Worm (Caenorhabditis elegans) whole organism, late embryonic: ENCODE data around the gene srz-104.
"Not testable (repeated sequence)": the region's sequence is repeated elsewhere in the genome, so short reads cannot be mapped to it uniquely, and the experiment has no call there.

Source experiments
- C08G9.2 ChIP-seq: sonication (generic microtip); optimal IDR thresholded peaks from 2 replicates; lab custom pipeline; 2016; ENCODE audit warnings: mild to moderate bottlenecking, missing genetic modification characterization, moderate library complexity, missing compliant biosample characterization
- K02D7.2 ChIP-seq: sonication (generic microtip); optimal IDR thresholded peaks from 2 replicates; lab custom pipeline; 2017; ENCODE audit warnings: mild to moderate bottlenecking, missing genetic modification characterization, missing compliant biosample characterization
- Y22D7AL.16 ChIP-seq: sonication (generic microtip); optimal IDR thresholded peaks from 2 replicates; lab custom pipeline; 2016; ENCODE audit warnings: missing genetic modification characterization, missing compliant biosample characterization
- ahr-1 ChIP-seq: sonication (generic microtip); optimal IDR thresholded peaks from 2 replicates; lab custom pipeline; 2016; ENCODE audit warnings: missing genetic modification characterization, missing compliant biosample characterization
- ceh-18 ChIP-seq: sonication (generic microtip); optimal IDR thresholded peaks from 2 replicates; lab custom pipeline; 2016; ENCODE audit warnings: missing genetic modification characterization, missing compliant biosample characterization
- ceh-19 ChIP-seq: fragments of 200-800 bp; sonication (Bioruptor generic); optimal IDR thresholded peaks from 2 replicates; lab custom pipeline; 2018; ENCODE audit warnings: mild to moderate bottlenecking, missing genetic modification characterization, missing compliant biosample characterization
- ceh-2 ChIP-seq: sonication (generic microtip); optimal IDR thresholded peaks from 2 replicates; lab custom pipeline; 2016; ENCODE audit warnings: missing genotype, missing genetic modification characterization, missing compliant biosample characterization
- ceh-31 ChIP-seq: sonication (generic microtip); optimal IDR thresholded peaks from 2 replicates; lab custom pipeline; 2016; ENCODE audit warnings: missing genetic modification characterization, missing compliant biosample characterization
- ceh-45 ChIP-seq: fragments of 200-800 bp; sonication (Bioruptor generic); IDR thresholded peaks from 2 replicates; pipeline ENCODE4 v1.3.6; 2022; ENCODE audit warnings: missing genetic modification reagents, missing genetic modification characterization, missing compliant biosample characterization
- ceh-48 ChIP-seq: sonication (generic microtip); optimal IDR thresholded peaks from 2 replicates; lab custom pipeline; 2016; ENCODE audit warnings: missing genetic modification characterization, inconsistent platforms, missing compliant biosample characterization
- ceh-6 ChIP-seq: fragments of 200-800 bp; sonication (Bioruptor generic); optimal IDR thresholded peaks from 2 replicates; lab custom pipeline; 2018; ENCODE audit warnings: mild to moderate bottlenecking, missing genetic modification characterization, missing compliant biosample characterization
- che-1 ChIP-seq: sonication (generic microtip); optimal IDR thresholded peaks from 2 replicates; lab custom pipeline; 2016; ENCODE audit warnings: mild to moderate bottlenecking, missing genetic modification characterization, missing compliant biosample characterization
- dmd-4 ChIP-seq: sonication (generic microtip); optimal IDR thresholded peaks from 2 replicates; lab custom pipeline; 2016; ENCODE audit warnings: borderline replicate concordance, missing genetic modification characterization, missing compliant biosample characterization
- dve-1 ChIP-seq: sonication (generic microtip); optimal IDR thresholded peaks from 2 replicates; lab custom pipeline; 2017; ENCODE audit warnings: antibody characterized with exemption, mild to moderate bottlenecking, missing genetic modification characterization, missing compliant biosample characterization
- elt-2 ChIP-seq: sonication (generic microtip); optimal IDR thresholded peaks from 2 replicates; lab custom pipeline; 2016; ENCODE audit warnings: missing genetic modification reagents, missing genetic modification characterization, missing compliant biosample characterization
- elt-4 ChIP-seq: sonication (generic microtip); optimal IDR thresholded peaks from 2 replicates; lab custom pipeline; 2016; ENCODE audit warnings: missing genetic modification characterization, missing compliant biosample characterization
- hlh-13 ChIP-seq: fragments of 200-800 bp; sonication (Bioruptor generic); optimal IDR thresholded peaks from 2 replicates; lab custom pipeline; 2018; ENCODE audit warnings: mild to moderate bottlenecking, missing genetic modification characterization, missing compliant biosample characterization
- hlh-15 ChIP-seq: sonication (generic microtip); optimal IDR thresholded peaks from 2 replicates; lab custom pipeline; 2016; ENCODE audit warnings: missing genetic modification characterization, missing compliant biosample characterization
- hlh-6 ChIP-seq: sonication (generic microtip); optimal IDR thresholded peaks from 2 replicates; lab custom pipeline; 2016; ENCODE audit warnings: missing genotype, missing genetic modification characterization, missing compliant biosample characterization
- lin-11 ChIP-seq: fragments of 200-800 bp; sonication (Bioruptor generic); optimal IDR thresholded peaks from 2 replicates; lab custom pipeline; 2018; ENCODE audit warnings: mild to moderate bottlenecking, missing genetic modification characterization, missing compliant biosample characterization
- madf-2 ChIP-seq: sonication (generic microtip); optimal IDR thresholded peaks from 2 replicates; lab custom pipeline; 2017; ENCODE audit warnings: missing genetic modification characterization, missing compliant biosample characterization
- nfya-1 ChIP-seq: sonication (generic microtip); optimal IDR thresholded peaks from 2 replicates; lab custom pipeline; 2017; ENCODE audit warnings: missing genetic modification characterization, mild to moderate bottlenecking, missing compliant biosample characterization, antibody characterized with exemption, moderate library complexity
- nhr-11 ChIP-seq: fragments of 150-350 bp; optimal IDR thresholded peaks from 2 replicates; lab custom pipeline; 2014; ENCODE audit warnings: missing biosample characterization, missing genetic modification characterization
- odd-2 ChIP-seq: sonication (generic microtip); optimal IDR thresholded peaks from 2 replicates; lab custom pipeline; 2017; ENCODE audit warnings: antibody characterized with exemption, mild to moderate bottlenecking, missing genetic modification characterization, missing compliant biosample characterization
- pag-3 ChIP-seq: sonication (generic microtip); optimal IDR thresholded peaks from 2 replicates; lab custom pipeline; 2016; ENCODE audit warnings: missing compliant biosample characterization, missing genetic modification characterization, borderline replicate concordance
- pat-9 ChIP-seq: fragments of 200-800 bp; sonication (Bioruptor generic); optimal IDR thresholded peaks from 2 replicates; lab custom pipeline; 2018; ENCODE audit warnings: mild to moderate bottlenecking, missing genetic modification characterization, moderate library complexity, missing compliant biosample characterization
- ref-2 ChIP-seq: sonication (generic microtip); optimal IDR thresholded peaks from 2 replicates; lab custom pipeline; 2016; ENCODE audit warnings: missing genetic modification characterization, missing compliant biosample characterization
- rnt-1 ChIP-seq: sonication (generic microtip); optimal IDR thresholded peaks from 2 replicates; lab custom pipeline; 2016; ENCODE audit warnings: missing genetic modification characterization, missing compliant biosample characterization
- tbx-2 ChIP-seq: sonication (generic microtip); optimal IDR thresholded peaks from 2 replicates; lab custom pipeline; 2016; ENCODE audit warnings: missing genetic modification characterization, missing compliant biosample characterization
- ttx-3 ChIP-seq: sonication (generic microtip); optimal IDR thresholded peaks from 2 replicates; lab custom pipeline; 2016; ENCODE audit warnings: missing genetic modification reagents, missing genetic modification characterization, missing compliant biosample characterization
- unc-3 ChIP-seq, 2 experiments: fragments of 200-800 bp in 1 of 2; sonication (Bioruptor generic) in 1 of 2; sonication (generic microtip) in 1 of 2; conservative IDR thresholded peaks in 1 of 2; optimal IDR thresholded peaks in 1 of 2; 2 replicates each; pipeline versions ENCODE4 v1.3.6 to Lab custom; 2016 to 2022; ENCODE audit warnings: missing compliant biosample characterization in 2 of 2, missing genetic modification characterization in 2 of 2, missing genetic modification reagents in 1 of 2
- unc-42 ChIP-seq: sonication (generic microtip); optimal IDR thresholded peaks from 2 replicates; lab custom pipeline; 2016; ENCODE audit warnings: missing genotype, missing genetic modification characterization, missing compliant biosample characterization
- unc-55 ChIP-seq: sonication (generic microtip); optimal IDR thresholded peaks from 2 replicates; lab custom pipeline; 2017; ENCODE audit warnings: missing biosample characterization, missing genetic modification reagents, missing genetic modification characterization
- unc-86 ChIP-seq: sonication (generic microtip); optimal IDR thresholded peaks from 2 replicates; lab custom pipeline; 2016; ENCODE audit warnings: missing genetic modification characterization, missing compliant biosample characterization

srz-104 gene

ce11 chrIV:16290745-16291144, 32.7 kb upstream of the srz-104 start, which contains the start of gene srz-75:
Gene srz-75 (minus strand): TSS chrIV:16290845.
- TF ChIP-seq Y22D7AL.16 (tag; lab: Kevin White, UChicago) (no peak), lin-11 (tag; lab: Kevin White, UChicago) (no peak), rnt-1 (tag; lab: Kevin White, UChicago) (no peak), hlh-6 (tag; lab: Kevin White, UChicago) (no peak), hlh-13 (GFP tag; lab: Kevin White, UChicago) (no peak), che-1 (tag; lab: Kevin White, UChicago) (no peak), dmd-4 (tag; lab: Kevin White, UChicago) (no peak), pag-3 (tag; lab: Kevin White, UChicago) (no peak), ahr-1 (no peak), ceh-18 (tag; lab: Kevin White, UChicago) (no peak), ceh-45 (GFP tag; lab: Robert Waterston, UW) (no peak), unc-55 (GFP tag; lab: Kevin White, UChicago) (no peak), hlh-15 (tag; lab: Kevin White, UChicago) (no peak), ceh-2 (no peak), dve-1 (no peak), unc-3 (GFP tag; conservative IDR thresholded peaks at IDR 0.05; lab: Robert Waterston, UW) (no peak), unc-3 (tag; optimal IDR thresholded peaks at IDR 0.05; lab: Kevin White, UChicago) (no peak), madf-2 (tag; lab: Kevin White, UChicago) (no peak)

- TF ChIP-seq lin-11 (tag; lab: Kevin White, UChicago) (no peak), elt-2 (peak; percentile 37)
- TF ChIP-seq, all 69 proteins: peak for 1
Observed at ce11 chrIV:16293889-16294288, 29.6 kb upstream of the srz-104 start.

DNA sequence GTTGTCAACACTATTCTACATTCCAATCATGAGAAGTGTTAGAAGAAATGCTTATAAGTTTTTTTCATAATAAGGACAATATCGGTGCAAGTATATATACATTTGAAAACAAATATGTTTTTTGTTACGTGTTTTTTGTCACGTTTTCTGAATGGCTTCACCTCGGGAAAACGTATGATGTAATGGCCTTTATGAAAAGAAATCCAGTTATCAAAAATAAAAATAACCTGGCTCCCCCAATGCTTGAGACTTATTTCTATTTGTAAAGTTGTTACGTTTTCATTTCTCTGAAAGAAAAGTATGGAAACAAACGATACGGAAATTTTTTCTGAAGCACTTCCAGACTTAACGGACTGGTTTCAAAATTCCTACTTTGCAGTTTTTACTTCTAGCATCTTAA, 24.6 kb upstream of the srz-104 start, which contains the start of gene srz-72:
srz-72 (plus strand) TSS at position 301 of the 400 bp plus-strand sequence.
- TF ChIP-seq ttx-3 (tag; lab: Kevin White, UChicago) (no peak), unc-86 (tag; lab: Kevin White, UChicago) (no peak), ceh-6 (GFP tag; lab: Kevin White, UChicago) (no peak), ceh-48 (tag; lab: Kevin White, UChicago) (no peak), dmd-4 (tag; lab: Kevin White, UChicago) (no peak), unc-42 (tag; lab: Kevin White, UChicago) (no peak), madf-2 (tag; lab: Kevin White, UChicago) (no peak), ceh-19 (GFP tag; lab: Kevin White, UChicago) (no peak), nhr-11 (no peak), C08G9.2 (tag; lab: Kevin White, UChicago) (no peak), ref-2 (no peak), tbx-2 (tag; lab: Kevin White, UChicago) (no peak), ceh-31 (no peak)

DNA sequence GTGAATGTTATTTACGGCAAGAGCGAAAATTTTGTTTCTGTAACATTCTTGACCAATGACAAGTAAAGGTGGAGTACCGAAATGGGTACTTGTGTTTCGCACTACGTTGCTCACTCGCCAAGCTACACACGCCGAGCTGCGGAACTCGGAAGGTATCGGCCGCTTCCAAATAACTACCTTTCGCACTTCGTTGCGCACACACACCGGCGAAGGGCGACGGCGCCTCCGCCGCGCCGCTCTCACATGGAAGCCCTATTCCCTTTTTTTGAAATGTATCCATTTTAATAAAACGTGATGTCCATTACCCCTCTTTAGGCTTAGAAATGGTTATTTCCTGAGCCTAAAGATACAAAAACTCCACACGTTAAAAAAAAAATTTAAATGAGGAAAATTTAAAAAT, 16.6 kb upstream of the srz-104 start:
- TF ChIP-seq K02D7.2 (tag; lab: Kevin White, UChicago), result no peak
- TF ChIP-seq nfya-1, result no peak
- no peak for TF ChIP-seq elt-4

ce11 chrIV:16307925-16308324, 15.5 kb upstream of the srz-104 start, which contains the start of gene rac-2:
Gene rac-2 (plus strand): TSS chrIV:16308225.
- not testable (repeated sequence) for TF ChIP-seq pat-9; unc-86 (tag; lab: Kevin White, UChicago); odd-2 (tag; lab: Kevin White, UChicago)
- TF ChIP-seq, all 69 proteins: peak for 0; not testable (repeated sequence) for 69
